Worm (Caenorhabditis elegans): ENCODE results near the gene srh-192.

DNA sequence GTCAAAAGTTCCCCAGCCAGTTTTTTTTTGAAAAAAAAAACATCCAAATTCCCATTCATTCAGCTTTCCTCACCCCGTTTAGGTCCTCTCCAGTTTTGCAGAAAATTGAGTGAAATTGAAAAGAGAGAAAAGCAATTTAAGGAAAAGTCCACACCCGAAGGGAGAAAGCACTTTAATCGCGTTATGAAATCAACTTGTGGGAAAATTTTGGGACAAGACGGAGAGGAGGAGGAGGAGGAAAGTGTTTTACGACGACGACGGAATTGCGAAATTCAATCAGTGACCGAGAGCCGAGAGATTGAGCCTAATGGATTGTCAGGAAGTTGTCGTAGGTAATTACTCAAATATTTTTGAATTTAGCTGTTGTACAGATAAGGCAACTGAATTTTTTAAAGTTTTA is 42.4 kb upstream of the srh-192 start:
- TF ChIP-seq ref-1 (GFP tag; conservative IDR thresholded peaks at IDR 0.05): no peak
- TF ChIP-seq flt-1 (GFP tag; IDR thresholded peaks at IDR 0.05): no peak
- no peak for TF ChIP-seq T22C8.4 (GFP tag; IDR thresholded peaks at IDR 0.05)
- no peak for TF ChIP-seq med-1 (GFP tag; optimal IDR thresholded peaks at IDR 0.05; ENCODE audit: insufficient read depth)
- peak; percentile 11 for TF ChIP-seq cog-1 (tag; optimal IDR thresholded peaks at IDR 0.05)
- no peak for TF ChIP-seq tab-1 (GFP tag; IDR thresholded peaks at IDR 0.05)
- TF ChIP-seq klf-2 (GFP tag; conservative IDR thresholded peaks at IDR 0.05): no peak
- TF ChIP-seq ztf-23 (GFP tag; IDR thresholded peaks at IDR 0.05): no peak

Data from whole organism, midembryonic.